Worm (Caenorhabditis elegans) whole organism, early embryonic: Measurements from ENCODE around the gene F22E12.3.

Source experiments
- F13C5.2 ChIP-seq: sonication (generic microtip); optimal IDR thresholded peaks from 2 replicates; lab custom pipeline; 2017; ENCODE audit warnings: mild to moderate bottlenecking, missing genetic modification characterization, inconsistent platforms, missing compliant biosample characterization
- ama-1 ChIP-seq: fragments of 150-350 bp; optimal IDR thresholded peaks from 2 replicates; lab custom pipeline; 2014
- ets-7 ChIP-seq: sonication (generic microtip); optimal IDR thresholded peaks from 2 replicates; lab custom pipeline; 2016; ENCODE audit warnings: missing genotype, missing genetic modification characterization, missing compliant biosample characterization
- hnd-1 ChIP-seq: sonication (generic microtip); optimal IDR thresholded peaks from 2 replicates; lab custom pipeline; 2016; ENCODE audit warnings: missing genetic modification characterization, missing compliant biosample characterization
- scrt-1 ChIP-seq: fragments of 200-800 bp; sonication (Bioruptor generic); IDR thresholded peaks from 2 replicates; pipeline ENCODE4 v1.3.6; 2022; ENCODE audit warnings: missing genetic modification characterization, missing compliant biosample characterization

- TF ChIP-seq F13C5.2 (tag; lab: Kevin White, UChicago) (no peak), ets-7 (tag; lab: Kevin White, UChicago) (no peak), ama-1 (lab: Kevin White, UChicago) (no peak), hnd-1 (tag; lab: Kevin White, UChicago) (no peak), scrt-1 (GFP tag; lab: Robert Waterston, UW) (no peak)
Measured at ce11 chrV:10476864-10477443, 13.8 kb upstream of the F22E12.3 start.
